Worm (Caenorhabditis elegans): ENCODE data around the gene fipr-20.
"Not testable (repeated sequence)": the region's sequence is repeated elsewhere in the genome, so short reads cannot be mapped to it uniquely, and the experiment has no call there.

Gene fipr-20

ce11 chrIII:7484765-7485164 is 22.6 kb upstream of the fipr-20 start:
- TF ChIP-seq unc-62 (GFP tag; optimal IDR thresholded peaks at IDR 0.05) (no peak), dox-1 (GFP tag; IDR thresholded peaks at IDR 0.05) (no peak), rec-8 (tag; optimal IDR thresholded peaks at IDR 0.05) (no peak), zim-3 (tag; optimal IDR thresholded peaks at IDR 0.05) (no peak), mes-4 (tag; optimal IDR thresholded peaks at IDR 0.05) (no peak), lir-1 (GFP tag; conservative IDR thresholded peaks at IDR 0.05) (no peak), tbp1 (GFP tag; optimal IDR thresholded peaks at IDR 0.05) (no peak), ztf-25 (GFP tag; IDR thresholded peaks at IDR 0.05) (no peak), nfyb-1 (GFP tag; IDR thresholded peaks at IDR 0.05) (no peak), nfya-1 (tag; optimal IDR thresholded peaks at IDR 0.05; ENCODE audit: borderline replicate concordance, insufficient read depth) (no peak), attf-5 (GFP tag; optimal IDR thresholded peaks at IDR 0.05) (no peak), ekl-4 (GFP tag; IDR thresholded peaks at IDR 0.05) (no peak)

DNA sequence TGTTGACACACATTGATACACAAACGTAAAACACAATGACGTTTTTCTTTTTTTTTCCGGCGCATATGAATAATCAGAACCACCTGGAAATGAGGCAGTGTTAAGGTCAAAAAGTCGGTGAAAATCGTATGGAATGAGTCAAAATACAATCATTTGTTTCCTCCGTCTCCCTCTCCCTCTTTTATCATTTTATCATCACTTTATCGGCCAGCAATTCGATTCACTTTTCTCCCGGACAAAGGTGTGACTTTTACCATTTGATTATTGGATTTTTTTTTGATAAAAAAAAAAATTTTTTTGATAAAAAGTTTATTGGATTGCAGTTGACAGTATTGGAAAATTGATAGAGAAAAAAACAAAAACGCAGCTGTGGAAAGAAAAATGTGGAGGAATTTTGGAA is 16.7 kb upstream of the fipr-20 start:
- no peak for TF ChIP-seq Y79H2A.3 (GFP tag; conservative IDR thresholded peaks at IDR 0.05)
- TF ChIP-seq nhr-80 (tag; optimal IDR thresholded peaks at IDR 0.05): peak; percentile 96
- TF ChIP-seq ets-4 (GFP tag; optimal IDR thresholded peaks at IDR 0.05): peak; percentile 61
- peak; percentile 62 for TF ChIP-seq dox-1 (GFP tag; IDR thresholded peaks at IDR 0.05)
- no peak for TF ChIP-seq lsy-27 (tag; optimal IDR thresholded peaks at IDR 0.05; ENCODE audit: borderline replicate concordance, insufficient read depth)
- TF ChIP-seq attf-6 (GFP tag; IDR thresholded peaks at IDR 0.05): no peak

DNA sequence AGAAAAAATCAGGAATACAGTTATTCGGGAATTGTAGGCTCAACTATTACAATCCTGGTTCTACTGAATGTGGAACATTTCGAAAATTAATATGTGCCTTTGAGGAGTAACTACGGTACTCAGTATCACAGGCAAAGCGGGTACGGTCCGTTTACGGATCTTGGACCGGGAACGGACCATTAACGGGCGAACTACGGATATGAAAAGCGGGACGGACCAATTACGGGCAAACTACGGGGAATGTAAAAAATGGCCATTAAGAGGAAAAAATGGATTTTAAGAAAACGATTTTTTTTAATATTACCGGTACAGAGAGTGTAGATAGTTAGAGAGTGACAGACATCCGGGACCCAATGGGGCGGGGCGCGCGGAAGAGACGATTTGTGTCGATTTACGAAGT is 6.8 kb upstream of the fipr-20 start, which contains the start of gene H14A12.5:
TSS of gene H14A12.5 (minus strand) at position 101 of the 400 bp plus-strand sequence.
- TF ChIP-seq Y53G8AR.9 (GFP tag; conservative IDR thresholded peaks at IDR 0.05); dpff-1 (tag; optimal IDR thresholded peaks at IDR 0.05); F23B12.7 (tag; optimal IDR thresholded peaks at IDR 0.05; ENCODE audit: insufficient read depth): not testable (repeated sequence)

ce11 chrIII:7465347-7465746 is 3.2 kb upstream of the fipr-20 start, which contains the start of gene fum-1:
Gene fum-1 (plus strand): TSS chrIII:7465605.
- TF ChIP-seq F10E7.11 (tag; optimal IDR thresholded peaks at IDR 0.05) (no peak), ceh-40 (GFP tag; IDR thresholded peaks at IDR 0.05) (no peak), ceh-58 (GFP tag; IDR thresholded peaks at IDR 0.05) (no peak), F39B2.1 (GFP tag; IDR thresholded peaks at IDR 0.05) (no peak), B0019.2 (GFP tag; conservative IDR thresholded peaks at IDR 0.05) (no peak), zfh-2 (GFP tag; conservative IDR thresholded peaks at IDR 0.05) (no peak), B0035.1 (tag; optimal IDR thresholded peaks at IDR 0.05) (no peak), snpc-4 (GFP tag; optimal IDR thresholded peaks at IDR 0.05) (no peak), snpc-4 (tag; optimal IDR thresholded peaks at IDR 0.05) (no peak), nfya-1 (tag; optimal IDR thresholded peaks at IDR 0.05; ENCODE audit: borderline replicate concordance, insufficient read depth) (no peak), unc-62 (GFP tag; optimal IDR thresholded peaks at IDR 0.05) (no peak), madf-10 (tag; optimal IDR thresholded peaks at IDR 0.05) (peak; percentile 40), Y53F4B.3 (GFP tag; IDR thresholded peaks at IDR 0.05) (no peak), F57A8.1 (GFP tag; optimal IDR thresholded peaks at IDR 0.05) (no peak), athp-1 (tag; optimal IDR thresholded peaks at IDR 0.05) (no peak), dpl-1 (GFP tag; optimal IDR thresholded peaks at IDR 0.05) (no peak), madf-8 (GFP tag; conservative IDR thresholded peaks at IDR 0.05) (no peak), T07F8.4 (tag; optimal IDR thresholded peaks at IDR 0.05) (no peak), ceh-79 (tag; optimal IDR thresholded peaks at IDR 0.05) (no peak), lsy-27 (tag; optimal IDR thresholded peaks at IDR 0.05; ENCODE audit: borderline replicate concordance, insufficient read depth) (no peak), mcd-1 (GFP tag; IDR thresholded peaks at IDR 0.05) (peak; percentile 56), atf-7 (tag; optimal IDR thresholded peaks at IDR 0.05) (no peak), F57C9.4 (tag; optimal IDR thresholded peaks at IDR 0.05) (no peak), efl-1 (GFP tag; optimal IDR thresholded peaks at IDR 0.05) (peak; percentile 54), pbrm-1 (GFP tag; IDR thresholded peaks at IDR 0.05) (no peak), lin-54 (GFP tag; optimal IDR thresholded peaks at IDR 0.05) (peak; percentile 10), nhr-120 (GFP tag; IDR thresholded peaks at IDR 0.05) (no peak), fkh-3 (tag; optimal IDR thresholded peaks at IDR 0.05) (no peak)

All from whole organism, young adult.